Fruit fly (Drosophila melanogaster) whole organism, embryonic: ENCODE data around the gene CG5810.
A peak's percentile ranks its signal among the peaks of the same experiment; 100 is the strongest.

Experiments
- Atf6 ChIP-seq: fragments of 200-800 bp; sonication (Bioruptor generic); IDR thresholded peaks from 2 replicates; pipeline ENCODE4 v1.3.6; 2022; ENCODE audit warnings: missing biosample characterization, missing genetic modification characterization
- CG10209 ChIP-seq: fragments of 200-800 bp; sonication (Bioruptor generic); optimal IDR thresholded peaks from 3 replicates; lab custom pipeline; 2017; ENCODE audit warnings: missing biosample characterization, mild to moderate bottlenecking, missing genetic modification characterization, missing genetic modification reagents
- CG12071 ChIP-seq: fragments of 200-800 bp; sonication (Bioruptor generic); optimal IDR thresholded peaks from 3 replicates; lab custom pipeline; 2018; ENCODE audit warnings: missing biosample characterization, mild to moderate bottlenecking, missing genetic modification characterization
- CG14050 ChIP-seq: fragments of 200-800 bp; sonication (Bioruptor generic); IDR thresholded peaks from 3 replicates; pipeline ENCODE4 v1.3.6; 2022; ENCODE audit warnings: missing biosample characterization, missing genetic modification characterization
- CG1529 ChIP-seq: fragments of 200-800 bp; sonication (Bioruptor generic); optimal IDR thresholded peaks from 3 replicates; lab custom pipeline; 2018; ENCODE audit warnings: missing biosample characterization, missing genetic modification characterization
- CG15601 ChIP-seq: fragments of 200-800 bp; sonication (Bioruptor generic); optimal IDR thresholded peaks from 3 replicates; lab custom pipeline; 2019; ENCODE audit warnings: missing biosample characterization, mild to moderate bottlenecking, missing genetic modification characterization, moderate library complexity
- CG15696 ChIP-seq: fragments of 200-800 bp; sonication (Bioruptor generic); optimal IDR thresholded peaks from 2 replicates; lab custom pipeline; 2019; ENCODE audit warnings: missing biosample characterization, mild to moderate bottlenecking, missing genetic modification characterization, moderate library complexity
- CG30020 ChIP-seq: fragments of 200-800 bp; optimal IDR thresholded peaks from 2 replicates; lab custom pipeline; 2019; ENCODE audit warnings: missing biosample characterization, mild to moderate bottlenecking, missing genetic modification characterization, moderate library complexity
- CG30403 ChIP-seq: fragments of 200-800 bp; sonication (Bioruptor generic); optimal IDR thresholded peaks from 3 replicates; lab custom pipeline; 2016; ENCODE audit warnings: missing biosample characterization, missing genetic modification characterization
- CG31365 ChIP-seq: fragments of 200-800 bp; sonication (Bioruptor generic); optimal IDR thresholded peaks from 2 replicates; lab custom pipeline; 2018; ENCODE audit warnings: missing biosample characterization, mild to moderate bottlenecking, missing genetic modification characterization
- CG3281 ChIP-seq: fragments of 200-800 bp; sonication (Bioruptor generic); optimal IDR thresholded peaks from 3 replicates; lab custom pipeline; 2017; ENCODE audit warnings: missing biosample characterization, mild to moderate bottlenecking, missing genetic modification characterization
- CG34224 ChIP-seq: fragments of 200-800 bp; sonication (Bioruptor generic); IDR thresholded peaks from 3 replicates; pipeline ENCODE4 v1.3.6; 2022; ENCODE audit warnings: missing biosample characterization, missing genetic modification characterization; ENCODE audit not compliant: partially characterized antibody
- CG3995 ChIP-seq: fragments of 200-800 bp; sonication (Bioruptor generic); optimal IDR thresholded peaks from 3 replicates; lab custom pipeline; 2016; ENCODE audit warnings: missing biosample characterization, missing genetic modification characterization
- CG4328 ChIP-seq: fragments of 200-800 bp; sonication (Bioruptor generic); optimal IDR thresholded peaks from 3 replicates; lab custom pipeline; 2017; ENCODE audit warnings: missing biosample characterization, missing genetic modification reagents, missing genetic modification characterization
- CG4617 ChIP-seq: fragments of 200-800 bp; sonication (Bioruptor generic); optimal IDR thresholded peaks from 3 replicates; lab custom pipeline; 2016; ENCODE audit warnings: missing biosample characterization, missing genetic modification characterization, borderline replicate concordance
- CG5245 ChIP-seq: fragments of 200-800 bp; sonication (Bioruptor generic); optimal IDR thresholded peaks from 3 replicates; lab custom pipeline; 2016; ENCODE audit warnings: missing biosample characterization, missing genetic modification characterization
- CG6683 ChIP-seq: fragments of 200-800 bp; sonication (Bioruptor generic); optimal IDR thresholded peaks from 2 replicates; lab custom pipeline; 2017; ENCODE audit warnings: missing biosample characterization, mild to moderate bottlenecking, missing genetic modification characterization, missing genetic modification reagents
- CG6689 ChIP-seq: fragments of 200-800 bp; sonication (Bioruptor generic); IDR thresholded peaks from 2 replicates; pipeline ENCODE4 v1.3.6; 2022; ENCODE audit warnings: missing biosample characterization, missing genetic modification characterization
- CG6765 ChIP-seq: fragments of 200-800 bp; sonication (Bioruptor generic); optimal IDR thresholded peaks from 3 replicates; lab custom pipeline; 2017; ENCODE audit warnings: missing biosample characterization, mild to moderate bottlenecking, missing genetic modification characterization
- CG9609 ChIP-seq: fragments of 200-800 bp; sonication (Bioruptor generic); optimal IDR thresholded peaks from 3 replicates; lab custom pipeline; 2016; ENCODE audit warnings: missing biosample characterization, missing genetic modification characterization
- Dip2 ChIP-seq: fragments of 200-800 bp; sonication (Bioruptor generic); IDR thresholded peaks from 2 replicates; pipeline ENCODE4 v1.3.6; 2022; ENCODE audit warnings: missing biosample characterization, missing genetic modification characterization
- Doc3 ChIP-seq: fragments of 200-800 bp; sonication (Bioruptor generic); IDR thresholded peaks from 3 replicates; pipeline ENCODE4 v1.3.6; 2022; ENCODE audit warnings: missing biosample characterization, missing genetic modification characterization; ENCODE audit not compliant: partially characterized antibody
- Dref ChIP-seq: fragments of 200-800 bp; sonication (Bioruptor generic); IDR thresholded peaks from 2 replicates; pipeline ENCODE4 v1.3.6; 2022; ENCODE audit warnings: missing biosample characterization, missing genetic modification characterization
- GATAe ChIP-seq: fragments of 200-800 bp; sonication (Bioruptor generic); conservative IDR thresholded peaks from 2 replicates; pipeline ENCODE4 v1.3.6; 2022; ENCODE audit warnings: missing biosample characterization, missing genetic modification characterization
- Hey ChIP-seq: fragments of 200-800 bp; sonication (Bioruptor generic); optimal IDR thresholded peaks from 3 replicates; lab custom pipeline; 2018; ENCODE audit warnings: missing biosample characterization, mild to moderate bottlenecking, missing genetic modification characterization
- Med ChIP-seq: fragments of 200-800 bp; sonication (Bioruptor generic); peaks from one replicate; lab custom pipeline; 2016; ENCODE audit warnings: missing biosample characterization, missing genetic modification characterization, mild to moderate bottlenecking, inconsistent platforms, moderate library complexity
- Meics ChIP-seq: fragments of 200-800 bp; sonication (Bioruptor generic); optimal IDR thresholded peaks from 2 replicates; lab custom pipeline; 2017; ENCODE audit warnings: missing biosample characterization, mild to moderate bottlenecking, missing genetic modification characterization
- PHDP ChIP-seq: fragments of 200-800 bp; sonication (Bioruptor generic); optimal IDR thresholded peaks from 3 replicates; lab custom pipeline; 2018; ENCODE audit warnings: missing biosample characterization, mild to moderate bottlenecking, missing genetic modification characterization, moderate library complexity
- Xbp1 ChIP-seq: fragments of 200-800 bp; sonication (Bioruptor generic); optimal IDR thresholded peaks from 3 replicates; lab custom pipeline; 2016; ENCODE audit warnings: missing biosample characterization, mild to moderate bottlenecking, missing genetic modification characterization
- ap ChIP-seq: fragments of 200-800 bp; sonication (Bioruptor generic); IDR thresholded peaks from 2 replicates; pipeline ENCODE4 v1.3.6; 2022; ENCODE audit warnings: missing biosample characterization, missing genetic modification characterization
- az2 ChIP-seq: fragments of 200-800 bp; sonication (Bioruptor generic); optimal IDR thresholded peaks from 3 replicates; lab custom pipeline; 2016; ENCODE audit warnings: missing biosample characterization, missing genetic modification characterization
- bab2 ChIP-seq: fragments of 200-800 bp; sonication (Bioruptor generic); optimal IDR thresholded peaks from 2 replicates; lab custom pipeline; 2016; ENCODE audit warnings: missing biosample characterization, missing genetic modification characterization
- bowl ChIP-seq: fragments of 200-800 bp; sonication (Bioruptor generic); IDR thresholded peaks from 2 replicates; pipeline ENCODE4 v1.3.6; 2022; ENCODE audit warnings: missing biosample characterization, missing genetic modification characterization
- chif ChIP-seq, 2 experiments: fragments of 200-800 bp; sonication (Bioruptor generic); optimal IDR thresholded peaks; 3 replicates each; lab custom pipeline; 2016; ENCODE audit warnings: missing biosample characterization in 2 of 2, missing genetic modification characterization in 2 of 2
- corto ChIP-seq: fragments of 200-800 bp; sonication (Bioruptor generic); optimal IDR thresholded peaks from 2 replicates; lab custom pipeline; 2016; ENCODE audit warnings: missing biosample characterization, mild to moderate bottlenecking, missing genetic modification characterization, moderate library complexity
- danr ChIP-seq: fragments of 200-800 bp; sonication (Bioruptor generic); IDR thresholded peaks from 2 replicates; pipeline ENCODE4 v1.3.6; 2022; ENCODE audit warnings: missing biosample characterization, missing genetic modification characterization
- exex ChIP-seq: fragments of 200-800 bp; sonication (Bioruptor generic); optimal IDR thresholded peaks from 4 replicates; lab custom pipeline; 2018; ENCODE audit warnings: missing biosample characterization, mild to moderate bottlenecking, missing genetic modification characterization, moderate library complexity
- fu2 ChIP-seq: fragments of 200-800 bp; sonication (Bioruptor generic); optimal IDR thresholded peaks from 2 replicates; lab custom pipeline; 2016; ENCODE audit warnings: missing biosample characterization, missing genetic modification characterization
- gce ChIP-seq: fragments of 200-800 bp; sonication (Bioruptor generic); IDR thresholded peaks from 3 replicates; pipeline ENCODE4 v1.3.6; 2022; ENCODE audit warnings: missing biosample characterization, missing genetic modification characterization
- grau ChIP-seq: fragments of 200-800 bp; optimal IDR thresholded peaks from 3 replicates; lab custom pipeline; 2019; ENCODE audit warnings: missing biosample characterization, mild to moderate bottlenecking, missing genetic modification characterization, moderate library complexity
- gsb-n ChIP-seq: fragments of 200-800 bp; sonication (Bioruptor generic); optimal IDR thresholded peaks from 3 replicates; lab custom pipeline; 2018; ENCODE audit warnings: missing biosample characterization, mild to moderate bottlenecking, missing genetic modification characterization
- hth ChIP-seq: fragments of >200 bp; optimal IDR thresholded peaks from 2 replicates; lab custom pipeline; 2017; ENCODE audit warnings: inconsistent platforms
- insv ChIP-seq, 2 experiments: fragments of 200-800 bp; sonication (Bioruptor generic); optimal IDR thresholded peaks; 3 replicates each; lab custom pipeline; 2016 to 2018; ENCODE audit warnings: missing biosample characterization in 2 of 2, missing genetic modification characterization in 2 of 2
- kah ChIP-seq: fragments of 200-800 bp; sonication (Bioruptor generic); optimal IDR thresholded peaks from 2 replicates; lab custom pipeline; 2018; ENCODE audit warnings: missing biosample characterization, mild to moderate bottlenecking, missing genetic modification characterization
- mld ChIP-seq: fragments of 200-800 bp; sonication (Bioruptor generic); IDR thresholded peaks from 3 replicates; pipeline ENCODE4 v1.3.6; 2022; ENCODE audit warnings: missing biosample characterization, missing genetic modification characterization; ENCODE audit not compliant: partially characterized antibody
- nmo ChIP-seq: fragments of 200-800 bp; sonication (Bioruptor generic); optimal IDR thresholded peaks from 2 replicates; lab custom pipeline; 2018; ENCODE audit warnings: missing biosample characterization, mild to moderate bottlenecking, missing genetic modification characterization, moderate library complexity
- nom ChIP-seq: fragments of 200-800 bp; sonication (Bioruptor generic); optimal IDR thresholded peaks from 2 replicates; lab custom pipeline; 2017; ENCODE audit warnings: missing biosample characterization, missing genetic modification characterization, mild to moderate bottlenecking, moderate library complexity, missing genetic modification reagents
- p53 ChIP-seq: fragments of 200-800 bp; sonication (Bioruptor generic); optimal IDR thresholded peaks from 2 replicates; lab custom pipeline; 2016; ENCODE audit warnings: missing biosample characterization, missing genetic modification characterization
- sens ChIP-seq: fragments of 200-800 bp; sonication (Bioruptor generic); peaks from one replicate; lab custom pipeline; 2016; ENCODE audit warnings: missing biosample characterization, missing genetic modification characterization
- sna ChIP-seq: fragments of 200-800 bp; sonication (Bioruptor generic); IDR thresholded peaks from 2 replicates; pipeline ENCODE4 v1.3.6; 2022; ENCODE audit warnings: missing biosample characterization, missing genetic modification characterization; ENCODE audit not compliant: partially characterized antibody
- stc ChIP-seq: fragments of 200-800 bp; sonication (Bioruptor generic); IDR thresholded peaks from 2 replicates; pipeline ENCODE4 v1.3.6; 2022; ENCODE audit warnings: missing biosample characterization, missing genetic modification characterization
- tx ChIP-seq: fragments of 200-800 bp; sonication (Bioruptor generic); optimal IDR thresholded peaks from 2 replicates; lab custom pipeline; 2016; ENCODE audit warnings: missing biosample characterization, missing genetic modification characterization

The CG5810 gene

dm6 chr3R:21140458-21140857 is 23.1 kb upstream of the CG5810 start, which contains the start of gene SNF4Agamma (continued):
- no peak for TF ChIP-seq CG3281 (GFP tag; lab: Kevin White, UChicago)
- no peak for TF ChIP-seq CG31365 (tag; lab: Kevin White, UChicago)
- TF ChIP-seq bowl, result no peak
- peak; percentile 81 for TF ChIP-seq Doc3 (GFP tag; lab: Robert Waterston, UW)
- TF ChIP-seq danr (GFP tag; lab: Robert Waterston, UW), result no peak
- TF ChIP-seq CG15696 (tag; lab: Kevin White, UChicago), result no peak
- TF ChIP-seq CG5245, result no peak
- no peak for TF ChIP-seq exex (tag; lab: Kevin White, UChicago)
- peak; percentile 41; the same call in 1 of the 3 replicates for TF ChIP-seq mld (GFP tag; lab: Robert Waterston, UW)
- no peak for TF ChIP-seq PHDP (tag; lab: Kevin White, UChicago)
- TF ChIP-seq CG15601, result peak; percentile 39
- no peak for TF ChIP-seq Hey (tag; lab: Kevin White, UChicago)
- TF ChIP-seq hth (lab: Kevin White, UChicago), result no peak
- TF ChIP-seq CG4328 (GFP tag; lab: Kevin White, UChicago), result no peak
- no peak for TF ChIP-seq kah (GFP tag; lab: Kevin White, UChicago)
- TF ChIP-seq bab2, result peak; percentile 14
- TF ChIP-seq p53 (GFP tag; lab: Kevin White, UChicago), result no peak
- TF ChIP-seq gsb-n (tag; lab: Kevin White, UChicago), result peak; percentile 67
- TF ChIP-seq CG12071 (GFP tag; lab: Kevin White, UChicago), result no peak
- TF ChIP-seq gce (GFP tag; lab: Robert Waterston, UW), result no peak
- peak; percentile 62 for TF ChIP-seq CG30403
- no peak for TF ChIP-seq CG10209 (GFP tag; lab: Kevin White, UChicago)
- TF ChIP-seq CG6683 (GFP tag; lab: Kevin White, UChicago), result no peak
- no peak for TF ChIP-seq CG4617
- no peak for TF ChIP-seq ap
- TF ChIP-seq az2, result no peak
- TF ChIP-seq CG30020 (tag; lab: Kevin White, UChicago), result peak; percentile 16
- TF ChIP-seq CG34224, result peak; percentile 65
- peak; percentile 36 for TF ChIP-seq grau (tag; lab: Kevin White, UChicago)
- no peak for TF ChIP-seq CG1529 (GFP tag; lab: Kevin White, UChicago)
- no peak for TF ChIP-seq CG3995
- no peak for TF ChIP-seq corto (GFP tag; lab: Kevin White, UChicago)
- peak; percentile 41; the same call in 1 of the 2 replicates for TF ChIP-seq Atf6 (GFP tag; lab: Robert Waterston, UW)
- TF ChIP-seq CG9609 (GFP tag; lab: Kevin White, UChicago), result peak; percentile 24
- TF ChIP-seq Med (GFP tag; lab: Kevin White, UChicago), result peak; percentile 83
- peak; percentile 82 for TF ChIP-seq sna (GFP tag; lab: Robert Waterston, UW)
- 0 out of 2 replicates have a peak, but pooled peaks have one; percentile 31 for TF ChIP-seq GATAe (GFP tag; lab: Robert Waterston, UW)
- no peak for TF ChIP-seq Dip2 (GFP tag; lab: Robert Waterston, UW)
- TF ChIP-seq CG6765, result no peak
- no peak for TF ChIP-seq Meics (GFP tag; lab: Kevin White, UChicago)
- no peak for TF ChIP-seq CG6689
- peak; percentile 49 for TF ChIP-seq nmo (GFP tag; lab: Kevin White, UChicago)
- TF ChIP-seq fu2, result no peak
- peak; percentile 63 for TF ChIP-seq Dref (GFP tag; lab: Robert Waterston, UW)
- TF ChIP-seq insv (GFP tag; optimal IDR thresholded peaks at IDR 0.05; lab: Kevin White, UChicago), result peak in 1 of 2 experiments; percentile 58
- no peak for TF ChIP-seq stc (GFP tag; lab: Robert Waterston, UW)
- peak; percentile 90 for TF ChIP-seq sens (GFP tag; lab: Kevin White, UChicago)
- no peak for TF ChIP-seq chif (GFP tag; optimal IDR thresholded peaks at IDR 0.05; lab: Kevin White, UChicago)
- TF ChIP-seq CG14050 (GFP tag; lab: Robert Waterston, UW), result no peak
- TF ChIP-seq Xbp1, result peak; percentile 57
- TF ChIP-seq tx (GFP tag; lab: Kevin White, UChicago), result no peak
- TF ChIP-seq nom (GFP tag; lab: Kevin White, UChicago), result no peak
